Fruit fly (Drosophila melanogaster) whole organism, prepupa: Measurements from ENCODE around the gene Ir85a.

Source experiments
- CG11294 ChIP-seq: fragments of 200-800 bp; sonication (Bioruptor generic); IDR thresholded peaks from 2 replicates; pipeline ENCODE4 v1.3.6; 2022; ENCODE audit warnings: missing biosample characterization, missing genetic modification characterization
- CG11762 ChIP-seq: fragments of 200-800 bp; sonication (Bioruptor generic); optimal IDR thresholded peaks from 3 replicates; lab custom pipeline; 2016; ENCODE audit warnings: missing biosample characterization, missing genetic modification characterization; ENCODE audit not compliant: insufficient read depth
- CG11902 ChIP-seq: fragments of 200-800 bp; sonication (Bioruptor generic); optimal IDR thresholded peaks from 3 replicates; lab custom pipeline; 2016; ENCODE audit warnings: missing biosample characterization, missing genetic modification characterization
- CG15336 ChIP-seq: fragments of 200-800 bp; sonication (Bioruptor generic); IDR thresholded peaks from 2 replicates; pipeline ENCODE4 v1.3.6; 2022; ENCODE audit warnings: missing biosample characterization, missing genetic modification characterization
- CG31627 ChIP-seq: fragments of 200-800 bp; sonication (Bioruptor generic); optimal IDR thresholded peaks from 3 replicates; lab custom pipeline; 2016; ENCODE audit warnings: missing biosample characterization, missing genetic modification characterization
- CG32006 ChIP-seq: fragments of 200-800 bp; sonication (Bioruptor generic); optimal IDR thresholded peaks from 3 replicates; lab custom pipeline; 2017; ENCODE audit warnings: missing biosample characterization, mild to moderate bottlenecking, missing genetic modification characterization
- CG34406 ChIP-seq: fragments of 200-800 bp; sonication (Bioruptor generic); optimal IDR thresholded peaks from 3 replicates; lab custom pipeline; 2016; ENCODE audit warnings: missing biosample characterization, missing genetic modification characterization
- CG4318 ChIP-seq: fragments of 200-800 bp; sonication (Bioruptor generic); optimal IDR thresholded peaks from 3 replicates; lab custom pipeline; 2017; ENCODE audit warnings: missing biosample characterization, mild to moderate bottlenecking, missing genetic modification characterization
- CG6163 ChIP-seq: fragments of 200-800 bp; sonication (Bioruptor generic); IDR thresholded peaks from 3 replicates; pipeline ENCODE4 v1.3.6; 2022; ENCODE audit warnings: missing biosample characterization, missing genetic modification characterization
- CG6792 ChIP-seq: fragments of 200-800 bp; sonication (Bioruptor generic); optimal IDR thresholded peaks from 3 replicates; lab custom pipeline; 2016; ENCODE audit warnings: missing biosample characterization, missing genetic modification characterization
- CG6808 ChIP-seq: fragments of 200-800 bp; sonication (Bioruptor generic); optimal IDR thresholded peaks from 3 replicates; lab custom pipeline; 2017; ENCODE audit warnings: missing biosample characterization, missing genetic modification characterization, mild to moderate bottlenecking, moderate library complexity, missing genetic modification reagents
- CG7368 ChIP-seq: fragments of 200-800 bp; sonication (Bioruptor generic); optimal IDR thresholded peaks from 3 replicates; lab custom pipeline; 2016; ENCODE audit warnings: missing biosample characterization, missing genetic modification characterization
- CG8119 ChIP-seq: fragments of 200-800 bp; sonication (Bioruptor generic); IDR thresholded peaks from 3 replicates; pipeline ENCODE4 v1.3.6; 2022; ENCODE audit warnings: missing biosample characterization, missing genetic modification characterization
- CG8632 ChIP-seq: fragments of 200-800 bp; sonication (Bioruptor generic); optimal IDR thresholded peaks from 3 replicates; lab custom pipeline; 2016; ENCODE audit warnings: missing biosample characterization, missing genetic modification characterization
- Eip75B ChIP-seq: fragments of 200-800 bp; sonication (Bioruptor generic); optimal IDR thresholded peaks from 3 replicates; lab custom pipeline; 2016; ENCODE audit warnings: missing biosample characterization, missing genetic modification characterization
- Eip93F ChIP-seq: fragments of 200-800 bp; sonication (Bioruptor generic); optimal IDR thresholded peaks from 2 replicates; lab custom pipeline; 2016; ENCODE audit warnings: missing biosample characterization, mild to moderate bottlenecking, missing genetic modification characterization
- Ets96B ChIP-seq: fragments of 200-800 bp; optimal IDR thresholded peaks from 2 replicates; lab custom pipeline; 2019; ENCODE audit warnings: missing biosample characterization, mild to moderate bottlenecking, missing genetic modification characterization, moderate library complexity
- Gug ChIP-seq: fragments of 200-800 bp; sonication (Bioruptor generic); IDR thresholded peaks from 2 replicates; pipeline ENCODE4 v1.3.6; 2022; ENCODE audit warnings: missing biosample characterization, missing genetic modification characterization
- Hr38 ChIP-seq: sonication (Bioruptor generic); optimal IDR thresholded peaks from 2 replicates; lab custom pipeline; 2016; ENCODE audit warnings: missing biosample characterization, missing genetic modification characterization
- Lpt ChIP-seq: fragments of 200-800 bp; sonication (Bioruptor generic); optimal IDR thresholded peaks from 3 replicates; lab custom pipeline; 2016; ENCODE audit warnings: missing biosample characterization, missing genetic modification characterization
- Met ChIP-seq: fragments of 200-800 bp; sonication (Bioruptor generic); optimal IDR thresholded peaks from 3 replicates; lab custom pipeline; 2016; ENCODE audit warnings: missing biosample characterization, missing genetic modification characterization
- OdsH ChIP-seq: fragments of 200-800 bp; sonication (Bioruptor generic); optimal IDR thresholded peaks from 3 replicates; lab custom pipeline; 2016; ENCODE audit warnings: missing biosample characterization, missing genetic modification characterization
- Smox ChIP-seq: fragments of 200-800 bp; sonication (Bioruptor generic); optimal IDR thresholded peaks from 3 replicates; lab custom pipeline; 2016; ENCODE audit warnings: missing biosample characterization, missing genetic modification characterization
- Sox14 ChIP-seq: fragments of 200-800 bp; sonication (Bioruptor generic); optimal IDR thresholded peaks from 3 replicates; lab custom pipeline; 2016; ENCODE audit warnings: missing biosample characterization, missing genetic modification characterization
- dsx ChIP-seq: fragments of 200-800 bp; optimal IDR thresholded peaks from 3 replicates; lab custom pipeline; 2019; ENCODE audit warnings: missing biosample characterization, mild to moderate bottlenecking, missing genetic modification characterization, moderate library complexity; ENCODE audit not compliant: poor library complexity, severe bottlenecking
- eg ChIP-seq: fragments of 200-800 bp; sonication (Bioruptor generic); IDR thresholded peaks from 3 replicates; pipeline ENCODE4 v1.3.6; 2022; ENCODE audit warnings: missing biosample characterization, missing genetic modification characterization
- esn ChIP-seq: fragments of 200-800 bp; sonication (Bioruptor generic); optimal IDR thresholded peaks from 2 replicates; lab custom pipeline; 2016; ENCODE audit warnings: missing biosample characterization, mild to moderate bottlenecking, missing genetic modification characterization, moderate library complexity
- fd59A ChIP-seq: fragments of 200-800 bp; sonication (Bioruptor generic); optimal IDR thresholded peaks from 2 replicates; lab custom pipeline; 2017; ENCODE audit warnings: missing biosample characterization, mild to moderate bottlenecking, missing genetic modification characterization, missing genetic modification reagents
- fd85E ChIP-seq: fragments of 200-800 bp; sonication (Bioruptor generic); optimal IDR thresholded peaks from 3 replicates; lab custom pipeline; 2016; ENCODE audit warnings: missing biosample characterization, missing genetic modification characterization
- fkh ChIP-seq: fragments of 200-800 bp; sonication (Bioruptor generic); optimal IDR thresholded peaks from 3 replicates; lab custom pipeline; 2017; ENCODE audit warnings: missing biosample characterization, mild to moderate bottlenecking, missing genetic modification characterization, moderate library complexity
- net ChIP-seq: fragments of 200-800 bp; sonication (Bioruptor generic); optimal IDR thresholded peaks from 3 replicates; lab custom pipeline; 2016; ENCODE audit warnings: missing biosample characterization, missing genetic modification characterization
- pdm3 ChIP-seq: fragments of 200-800 bp; sonication (Bioruptor generic); optimal IDR thresholded peaks from 3 replicates; lab custom pipeline; 2016; ENCODE audit warnings: missing biosample characterization, missing genetic modification characterization
- spab ChIP-seq: fragments of 200-800 bp; sonication (Bioruptor generic); optimal IDR thresholded peaks from 2 replicates; lab custom pipeline; 2017; ENCODE audit warnings: missing biosample characterization, mild to moderate bottlenecking, missing genetic modification characterization, missing genetic modification reagents
- ss ChIP-seq, 2 experiments: fragments of 200-800 bp; sonication (Bioruptor generic); optimal IDR thresholded peaks; 2 replicates in 1 of 2; 3 replicates in 1 of 2; lab custom pipeline; 2017 to 2018; ENCODE audit warnings: mild to moderate bottlenecking in 2 of 2, missing biosample characterization in 2 of 2, missing genetic modification characterization in 2 of 2, moderate library complexity in 1 of 2
- svp ChIP-seq: fragments of 200-800 bp; sonication (Bioruptor generic); peaks from one replicate; lab custom pipeline; 2016; ENCODE audit warnings: missing biosample characterization, missing genetic modification characterization
- topi ChIP-seq: fragments of 200-800 bp; sonication (Bioruptor generic); optimal IDR thresholded peaks from 3 replicates; lab custom pipeline; 2016; ENCODE audit warnings: missing biosample characterization, missing genetic modification characterization

Ir85a gene

DNA sequence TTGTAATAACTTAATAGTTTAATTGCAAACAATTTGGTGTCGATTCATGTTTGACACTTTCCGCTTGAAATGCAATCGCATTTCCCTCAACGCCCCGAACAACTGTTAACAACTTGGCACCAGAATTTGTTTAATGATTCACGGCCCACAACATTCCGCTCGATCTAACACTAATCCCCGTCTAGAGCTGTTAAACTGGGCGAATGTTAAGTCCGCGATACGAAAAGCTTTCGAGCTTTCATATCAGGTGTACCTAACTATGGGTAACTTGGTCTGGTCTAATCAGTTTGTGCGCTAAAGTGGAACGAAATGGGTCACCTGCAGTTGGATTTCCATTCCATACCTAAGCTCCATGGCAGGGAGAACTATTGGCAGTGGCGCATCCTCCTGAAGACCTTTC is 21.3 kb upstream of the Ir85a start, which contains the start of gene CG34301:
TSS of gene CG34301 (plus strand) at position 301 of the 400 bp plus-strand sequence.
- TF ChIP-seq CG6808 (GFP tag; lab: Kevin White, UChicago) (no peak), topi (GFP tag; lab: Kevin White, UChicago) (no peak), eg (GFP tag; lab: Robert Waterston, UW) (no peak), net (no peak), dsx (GFP tag; lab: Kevin White, UChicago) (no peak), fd85E (GFP tag; lab: Kevin White, UChicago) (no peak), CG7368 (GFP tag; lab: Kevin White, UChicago) (no peak), CG6792 (GFP tag; lab: Kevin White, UChicago) (no peak), CG4318 (GFP tag; lab: Kevin White, UChicago) (no peak), esn (GFP tag; lab: Kevin White, UChicago) (no peak), Met (no peak), Eip75B (no peak), CG8632 (no peak), CG11762 (GFP tag; lab: Kevin White, UChicago) (no peak)

DNA sequence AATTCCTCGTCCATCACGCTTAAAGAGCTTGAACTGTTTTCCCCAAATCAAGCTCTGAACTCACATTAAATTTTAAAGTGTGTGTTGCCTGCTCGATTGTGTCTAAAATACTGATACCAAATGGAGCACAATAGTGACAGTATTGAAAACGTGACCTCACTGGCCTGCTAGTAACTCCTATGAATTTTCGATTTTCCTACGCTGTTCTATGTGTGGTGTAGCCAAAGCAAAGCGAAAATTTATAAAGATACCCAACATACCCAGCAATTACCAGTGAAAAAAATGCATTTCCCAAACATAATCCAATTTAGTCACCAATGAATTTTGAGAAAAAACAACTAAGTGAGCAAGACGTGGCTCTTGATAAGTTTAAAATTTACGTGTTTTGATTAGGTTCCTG is 14.7 kb upstream of the Ir85a start, which contains the start of gene CG33191:
TSS of gene CG33191 (minus strand) at position 101 of the 400 bp plus-strand sequence.
- no peak for TF ChIP-seq Sox14
- TF ChIP-seq Eip93F (GFP tag; lab: Kevin White, UChicago) = no peak
- no peak for TF ChIP-seq pdm3 (GFP tag; lab: Kevin White, UChicago)
- TF ChIP-seq OdsH (GFP tag; lab: Kevin White, UChicago) = no peak
- no peak for TF ChIP-seq CG11902 (GFP tag; lab: Kevin White, UChicago)
- TF ChIP-seq CG32006 = no peak
- TF ChIP-seq fd85E (GFP tag; lab: Kevin White, UChicago) = no peak
- TF ChIP-seq Smox (GFP tag; lab: Kevin White, UChicago) = no peak
- no peak for TF ChIP-seq CG31627
- no peak for TF ChIP-seq ss (GFP tag; optimal IDR thresholded peaks at IDR 0.05; lab: Kevin White, UChicago)
- TF ChIP-seq Lpt = no peak
- no peak for TF ChIP-seq Ets96B
- no peak for TF ChIP-seq Gug (GFP tag; lab: Robert Waterston, UW)
- no peak for TF ChIP-seq fd59A (GFP tag; lab: Kevin White, UChicago)
- TF ChIP-seq spab (GFP tag; lab: Kevin White, UChicago) = no peak
- TF ChIP-seq CG34406 (GFP tag; lab: Kevin White, UChicago) = no peak
- TF ChIP-seq fkh (GFP tag; lab: Kevin White, UChicago) = no peak
- TF ChIP-seq, all 60 proteins: peak for 0

DNA sequence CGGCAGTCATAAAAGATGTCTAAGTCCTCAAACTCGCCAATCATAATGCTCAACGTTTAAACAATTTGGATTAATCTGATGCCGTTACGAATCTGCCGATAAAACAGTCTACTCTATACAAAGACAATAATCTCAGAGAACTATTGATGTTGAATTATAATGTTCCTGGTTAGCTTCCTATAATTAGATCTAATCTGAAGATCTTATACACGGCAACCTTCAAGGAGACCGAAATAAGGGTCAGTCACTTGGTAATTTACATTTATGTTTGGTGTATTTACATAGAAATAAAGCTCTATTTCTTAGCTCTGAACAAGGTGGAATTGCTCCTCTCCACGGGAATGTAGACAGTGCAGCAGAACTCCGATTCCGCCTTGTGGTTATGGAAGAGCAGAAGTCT is 13.8 kb upstream of the Ir85a start, which contains the start of gene CG33189:
TSS of gene CG33189 (minus strand) at position 101 of the 400 bp plus-strand sequence.
- TF ChIP-seq dsx (GFP tag; lab: Kevin White, UChicago) = no peak
- no peak for TF ChIP-seq pdm3 (GFP tag; lab: Kevin White, UChicago)
- TF ChIP-seq CG11294 = no peak
- no peak for TF ChIP-seq CG15336 (GFP tag; lab: Robert Waterston, UW)
- TF ChIP-seq Hr38 = no peak
- no peak for TF ChIP-seq topi (GFP tag; lab: Kevin White, UChicago)
- no peak for TF ChIP-seq CG31627
- TF ChIP-seq ss (GFP tag; optimal IDR thresholded peaks at IDR 0.05; lab: Kevin White, UChicago) = no peak
- no peak for TF ChIP-seq OdsH (GFP tag; lab: Kevin White, UChicago)
- TF ChIP-seq CG7368 (GFP tag; lab: Kevin White, UChicago) = no peak
- no peak for TF ChIP-seq Ets96B

DNA sequence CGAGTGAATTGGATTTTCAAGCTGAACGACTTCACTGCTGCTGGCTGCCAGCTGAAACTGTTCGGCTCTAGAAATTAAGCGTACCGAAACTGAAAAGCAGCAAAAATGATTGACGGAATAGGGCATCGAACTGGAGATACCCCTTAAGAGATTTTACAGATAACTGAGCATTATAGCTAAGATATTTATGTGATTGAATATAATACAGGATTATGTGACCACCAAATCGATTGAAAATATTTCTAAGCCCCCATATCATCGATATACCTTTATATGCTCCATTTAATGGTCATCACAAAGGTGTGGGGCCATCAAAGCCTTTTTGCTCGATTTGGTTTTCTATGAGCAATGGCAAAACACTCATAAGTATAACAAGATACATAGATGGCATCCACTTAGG is 9.7 kb upstream of the Ir85a start:
- TF ChIP-seq fd85E (GFP tag; lab: Kevin White, UChicago) = no peak
- peak; percentile 58; the same call in 2 of the 3 replicates for TF ChIP-seq CG6163 (GFP tag; lab: Robert Waterston, UW)
- TF ChIP-seq svp (GFP tag; lab: Kevin White, UChicago) = peak; percentile 39
- no peak for TF ChIP-seq CG6792 (GFP tag; lab: Kevin White, UChicago)
- peak; percentile 75 for TF ChIP-seq CG15336 (GFP tag; lab: Robert Waterston, UW)
- peak; percentile 82 for TF ChIP-seq eg (GFP tag; lab: Robert Waterston, UW)
- TF ChIP-seq CG11294 = 0 out of 2 replicates have a peak, but pooled peaks have one; percentile 25
- peak; percentile 67 for TF ChIP-seq CG8119 (GFP tag; lab: Robert Waterston, UW)
- TF ChIP-seq, all 60 proteins: peak for 6
